Fruit fly (Drosophila melanogaster) whole organism, pupa: ENCODE measurements around the gene Ugt307A1.

ENCODE experiments used
- CG10348 ChIP-seq: fragments of 200-800 bp; sonication (Bioruptor generic); IDR thresholded peaks from 2 replicates; pipeline ENCODE4 v1.3.6; 2022; ENCODE audit warnings: missing biosample characterization, missing genetic modification characterization
- CG12605 ChIP-seq: fragments of 200-800 bp; sonication (Bioruptor generic); IDR thresholded peaks from 2 replicates; pipeline ENCODE4 v1.3.6; 2022; ENCODE audit warnings: missing biosample characterization, missing genetic modification characterization
- CG8301 ChIP-seq: fragments of 200-800 bp; sonication (Bioruptor generic); optimal IDR thresholded peaks from 2 replicates; lab custom pipeline; 2018; ENCODE audit warnings: missing biosample characterization, mild to moderate bottlenecking, missing genetic modification characterization
- CG9948 ChIP-seq: fragments of 200-800 bp; sonication (Bioruptor generic); optimal IDR thresholded peaks from 2 replicates; lab custom pipeline; 2018; ENCODE audit warnings: missing biosample characterization, mild to moderate bottlenecking, missing genetic modification characterization, moderate library complexity

- TF ChIP-seq CG10348 (GFP tag; lab: Robert Waterston, UW) (no peak), CG8301 (tag; lab: Kevin White, UChicago) (no peak), CG9948 (tag; lab: Kevin White, UChicago) (no peak), CG12605 (GFP tag; lab: Robert Waterston, UW) (no peak)
Observed at dm6 chr2L:7107890-7108289, 40.1 kb downstream of the Ugt307A1 start.
